Fruit fly (Drosophila melanogaster): ENCODE data around the gene IntS4.

- TF ChIP-seq psq (optimal IDR thresholded peaks at IDR 0.05) (no peak), ttk (optimal IDR thresholded peaks at IDR 0.05) (no peak), Myc (optimal IDR thresholded peaks at IDR 0.05) (no peak), h (optimal IDR thresholded peaks at IDR 0.05) (no peak), Sin3A (optimal IDR thresholded peaks at IDR 0.05) (no peak), insv (optimal IDR thresholded peaks at IDR 0.05) (no peak)
These were observed 33.1 kb upstream of the IntS4 start, which contains the start of the genes CG12659 and Crag for dm6 chrX:8591685-8592127.
